Fruit fly (Drosophila melanogaster): ENCODE data around the gene CG17162.

DNA sequence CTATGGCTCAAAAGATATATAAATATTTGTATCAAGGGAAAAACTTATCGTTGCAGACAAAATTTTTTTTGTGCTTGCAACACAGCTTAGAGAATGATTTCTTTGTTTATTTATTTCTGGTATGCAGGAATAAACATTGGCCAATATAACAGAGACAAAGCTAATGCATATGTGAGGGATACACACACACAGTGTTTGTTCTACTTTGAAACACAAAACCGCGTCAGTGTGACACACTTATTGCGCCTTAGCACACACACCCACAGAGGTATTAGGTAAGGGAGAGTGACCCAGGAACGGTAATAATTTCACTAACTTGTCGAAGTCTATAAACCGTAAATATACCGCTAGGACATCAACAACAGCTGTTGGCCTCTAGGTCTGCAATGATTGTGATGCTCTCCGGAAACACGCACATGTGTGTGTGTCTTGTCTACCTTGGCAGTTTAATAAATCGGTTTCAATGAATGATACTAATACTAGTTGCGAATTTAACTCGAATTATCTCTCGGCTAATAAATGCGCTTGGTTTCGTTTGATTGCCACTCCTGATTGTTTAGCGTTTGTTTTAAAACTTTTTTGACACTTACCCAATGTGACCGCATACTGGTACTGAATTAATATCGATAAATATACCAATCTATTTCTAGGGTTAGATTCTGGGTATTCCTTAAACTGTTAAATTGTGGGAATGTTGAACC lies at the start of gene CG17162:
- no peak for TF ChIP-seq CG8478 (optimal IDR thresholded peaks at IDR 0.05)
- no peak for TF ChIP-seq CTCF (optimal IDR thresholded peaks at IDR 0.05)

Measured in S2 (cell line).